Worm (Caenorhabditis elegans) whole organism, L1 larva: Measurements from ENCODE around the gene gst-12.

Experiments used
- dsc-1 ChIP-seq: sonication (generic microtip); optimal IDR thresholded peaks from 2 replicates; lab custom pipeline; 2016; ENCODE audit warnings: mild to moderate bottlenecking, missing genetic modification characterization, missing compliant biosample characterization
- egl-27 ChIP-seq, 2 experiments: fragments of 150-350 bp in 1 of 2; sonication (generic microtip); optimal IDR thresholded peaks; 3 replicates each; lab custom pipeline; 2017 to 2018; ENCODE audit warnings: missing biosample characterization in 2 of 2, missing genetic modification characterization in 2 of 2, missing genetic modification reagents in 2 of 2
- fkh-10 ChIP-seq: sonication (generic microtip); optimal IDR thresholded peaks from 2 replicates; lab custom pipeline; 2017; ENCODE audit warnings: missing biosample characterization, missing genetic modification reagents, missing genetic modification characterization
- hlh-4 ChIP-seq: sonication (generic microtip); optimal IDR thresholded peaks from 2 replicates; lab custom pipeline; 2016; ENCODE audit warnings: mild to moderate bottlenecking, missing genetic modification characterization, missing compliant biosample characterization
- lin-35 ChIP-seq, 2 experiments: fragments of 150-350 bp; optimal IDR thresholded peaks; 2 replicates each; lab custom pipeline; 2014; ENCODE audit warnings: missing biosample characterization in 2 of 2, missing genetic modification characterization in 2 of 2, missing genetic modification reagents in 2 of 2
- skn-1 ChIP-seq: fragments of 150-350 bp; optimal IDR thresholded peaks from 2 replicates; lab custom pipeline; 2014; ENCODE audit warnings: missing biosample characterization, missing genetic modification characterization
- unc-62 ChIP-seq: fragments of 150-350 bp; optimal IDR thresholded peaks from 2 replicates; lab custom pipeline; 2014; ENCODE audit warnings: missing biosample characterization, missing genetic modification reagents, missing genetic modification characterization
- ztf-11 ChIP-seq, 2 experiments: sonication (generic microtip); optimal IDR thresholded peaks; 2 replicates each; lab custom pipeline; 2016 to 2017; ENCODE audit warnings: missing genetic modification characterization in 2 of 2, missing biosample characterization in 1 of 2, missing compliant biosample characterization in 1 of 2

ce11 chrII:13611186-13611585 is 6.7 kb downstream of the gst-12 start, which contains the start of gene gst-24:
- no peak for TF ChIP-seq fkh-10
- TF ChIP-seq hlh-4 (tag; lab: Kevin White, UChicago): no peak
- TF ChIP-seq ztf-11 (tag; optimal IDR thresholded peaks at IDR 0.05; lab: Kevin White, UChicago): no peak
- TF ChIP-seq unc-62 (GFP tag; lab: Kevin White, UChicago): no peak
- TF ChIP-seq skn-1 (tag; lab: Kevin White, UChicago): no peak
- no peak for TF ChIP-seq dsc-1 (tag; lab: Kevin White, UChicago)
- peak in 1 of 2 experiments; percentile 15 for TF ChIP-seq lin-35 (GFP tag; optimal IDR thresholded peaks at IDR 0.05; lab: Kevin White, UChicago)
- no peak for TF ChIP-seq egl-27 (tag; optimal IDR thresholded peaks at IDR 0.05; lab: Kevin White, UChicago)
